Worm (Caenorhabditis elegans) whole organism, L4/young adult: ENCODE data around the gene R102.10.

Experiments
- W03F9.2 ChIP-seq: fragments of 150-350 bp; optimal IDR thresholded peaks from 2 replicates; lab custom pipeline; 2014; ENCODE audit warnings: missing biosample characterization, missing genetic modification characterization
- him-1 ChIP-seq: sonication (generic microtip); optimal IDR thresholded peaks from 2 replicates; lab custom pipeline; 2016; ENCODE audit warnings: missing genotype, missing genetic modification reagents, missing genetic modification characterization, missing compliant biosample characterization

DNA sequence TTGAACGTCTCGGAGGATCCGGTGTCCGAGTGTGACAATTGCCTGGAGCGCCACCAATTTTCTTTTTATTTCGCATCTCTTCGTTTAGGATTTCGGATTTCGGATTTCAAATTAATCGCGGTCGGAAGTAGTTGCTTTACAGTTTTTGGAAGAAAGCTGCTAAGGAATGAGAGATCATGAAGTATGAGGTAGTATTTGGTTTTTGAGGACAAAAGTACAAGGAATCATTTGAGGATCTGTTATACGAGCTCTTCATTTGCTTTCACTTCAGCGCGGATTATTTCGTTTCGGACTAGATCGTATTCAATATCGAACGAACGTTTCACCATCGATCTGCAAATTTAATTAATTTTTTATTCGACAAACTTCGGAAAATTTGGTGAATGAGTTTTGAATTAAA lies 5.6 kb upstream of the R102.10 start, which contains the start of gene R102.11:
- TF ChIP-seq him-1 (tag; lab: Kevin White, UChicago) (no peak), W03F9.2 (tag; lab: Kevin White, UChicago) (no peak)
